Fruit fly (Drosophila melanogaster) whole organism, embryonic: Measurements from ENCODE around the gene rtv.

Experiments used
- Awh ChIP-seq: fragments of 200-800 bp; sonication (Bioruptor generic); IDR thresholded peaks from 2 replicates; pipeline ENCODE4, ENCODE4 v1.3.6; 2022; ENCODE audit warnings: missing biosample characterization, missing genetic modification characterization
- CG10565 ChIP-seq: fragments of 200-800 bp; sonication (Bioruptor generic); optimal IDR thresholded peaks from 3 replicates; lab custom pipeline; 2016; ENCODE audit warnings: missing biosample characterization, mild to moderate bottlenecking, missing genetic modification characterization
- CG10979 ChIP-seq: fragments of 200-800 bp; sonication (Bioruptor generic); optimal IDR thresholded peaks from 2 replicates; lab custom pipeline; 2018; ENCODE audit warnings: missing biosample characterization, mild to moderate bottlenecking, missing genetic modification characterization, moderate library complexity
- CG11695 ChIP-seq: fragments of 200-800 bp; sonication (Bioruptor generic); IDR thresholded peaks from 3 replicates; pipeline ENCODE4 v1.3.6; 2022; ENCODE audit warnings: missing biosample characterization, missing genetic modification characterization
- CG12071 ChIP-seq: fragments of 200-800 bp; sonication (Bioruptor generic); optimal IDR thresholded peaks from 3 replicates; lab custom pipeline; 2018; ENCODE audit warnings: missing biosample characterization, mild to moderate bottlenecking, missing genetic modification characterization
- CG12659 ChIP-seq: fragments of 200-800 bp; sonication (Bioruptor generic); optimal IDR thresholded peaks from 3 replicates; lab custom pipeline; 2017; ENCODE audit warnings: mild to moderate bottlenecking, missing biosample characterization, missing genetic modification reagents, missing genetic modification characterization
- CG14667 ChIP-seq: fragments of 200-800 bp; sonication (Bioruptor generic); IDR thresholded peaks from 2 replicates; pipeline ENCODE4 v1.3.6; 2022; ENCODE audit warnings: missing biosample characterization, missing genetic modification characterization
- CG14710 ChIP-seq: fragments of 200-800 bp; sonication (Bioruptor generic); optimal IDR thresholded peaks from 3 replicates; lab custom pipeline; 2019; ENCODE audit warnings: missing biosample characterization, mild to moderate bottlenecking, missing genetic modification characterization, moderate library complexity
- CG15269 ChIP-seq: fragments of 200-800 bp; sonication (Bioruptor generic); optimal IDR thresholded peaks from 2 replicates; lab custom pipeline; 2018; ENCODE audit warnings: missing biosample characterization, mild to moderate bottlenecking, missing genetic modification characterization, moderate library complexity
- CG17328 ChIP-seq: fragments of 200-800 bp; sonication (Bioruptor generic); IDR thresholded peaks from 2 replicates; pipeline ENCODE4 v1.3.6; 2022; ENCODE audit warnings: missing biosample characterization, missing genetic modification characterization
- CG17612 ChIP-seq: fragments of 200-800 bp; sonication (Bioruptor generic); IDR thresholded peaks from 2 replicates; pipeline ENCODE4 v1.3.6; 2022; ENCODE audit warnings: missing biosample characterization, missing genetic modification characterization
- CG18262 ChIP-seq: fragments of 200-800 bp; optimal IDR thresholded peaks from 3 replicates; lab custom pipeline; 2019; ENCODE audit warnings: missing biosample characterization, mild to moderate bottlenecking, missing genetic modification characterization, moderate library complexity
- CG18599 ChIP-seq: fragments of 200-800 bp; sonication (Bioruptor generic); optimal IDR thresholded peaks from 3 replicates; lab custom pipeline; 2017; ENCODE audit warnings: missing biosample characterization, missing genetic modification characterization, mild to moderate bottlenecking, moderate library complexity, missing genetic modification reagents
- CG2889 ChIP-seq: fragments of 200-800 bp; sonication (Bioruptor generic); IDR thresholded peaks from 3 replicates; pipeline ENCODE4 v1.3.6; 2022; ENCODE audit warnings: missing biosample characterization, missing genetic modification characterization
- CG31441 ChIP-seq: fragments of 200-800 bp; sonication (Bioruptor generic); IDR thresholded peaks from 2 replicates; pipeline ENCODE4 v1.3.6; 2022; ENCODE audit warnings: missing biosample characterization, missing genetic modification characterization
- CG3281 ChIP-seq: fragments of 200-800 bp; sonication (Bioruptor generic); optimal IDR thresholded peaks from 3 replicates; lab custom pipeline; 2017; ENCODE audit warnings: missing biosample characterization, mild to moderate bottlenecking, missing genetic modification characterization
- CG3407 ChIP-seq: fragments of 200-800 bp; sonication (Bioruptor generic); optimal IDR thresholded peaks from 2 replicates; lab custom pipeline; 2018; ENCODE audit warnings: missing biosample characterization, mild to moderate bottlenecking, missing genetic modification characterization
- CG34422 ChIP-seq: fragments of 200-800 bp; sonication (Bioruptor generic); IDR thresholded peaks from 3 replicates; pipeline ENCODE4 v1.3.6; 2022; ENCODE audit warnings: missing biosample characterization, missing genetic modification characterization
- CG4328 ChIP-seq: fragments of 200-800 bp; sonication (Bioruptor generic); optimal IDR thresholded peaks from 3 replicates; lab custom pipeline; 2017; ENCODE audit warnings: missing biosample characterization, missing genetic modification reagents, missing genetic modification characterization
- CG8388 ChIP-seq: fragments of 200-800 bp; sonication (Bioruptor generic); optimal IDR thresholded peaks from 2 replicates; lab custom pipeline; 2019; ENCODE audit warnings: missing biosample characterization, mild to moderate bottlenecking, missing genetic modification characterization, moderate library complexity
- CkIIα-i1 ChIP-seq: fragments of 200-800 bp; sonication (Bioruptor generic); IDR thresholded peaks from 2 replicates; pipeline ENCODE4 v1.3.6; 2022; ENCODE audit warnings: missing biosample characterization, missing genetic modification characterization
- Dip3 ChIP-seq: fragments of 200-800 bp; sonication (Bioruptor generic); optimal IDR thresholded peaks from 3 replicates; lab custom pipeline; 2016; ENCODE audit warnings: missing biosample characterization, missing genetic modification characterization
- E2f1 ChIP-seq: fragments of 200-800 bp; sonication (Bioruptor generic); IDR thresholded peaks from 2 replicates; pipeline ENCODE4 v1.3.6; 2022; ENCODE audit warnings: missing biosample characterization, missing genetic modification characterization
- Elba2 ChIP-seq: fragments of 200-800 bp; sonication (Bioruptor generic); optimal IDR thresholded peaks from 3 replicates; lab custom pipeline; 2016; ENCODE audit warnings: missing biosample characterization, missing genetic modification characterization
- HLH54F ChIP-seq: fragments of 200-800 bp; sonication (Bioruptor generic); optimal IDR thresholded peaks from 3 replicates; lab custom pipeline; 2016; ENCODE audit warnings: missing biosample characterization, missing genetic modification characterization
- HLHmδ ChIP-seq: fragments of 200-800 bp; sonication (Bioruptor generic); optimal IDR thresholded peaks from 2 replicates; lab custom pipeline; 2018; ENCODE audit warnings: missing biosample characterization, mild to moderate bottlenecking, missing genetic modification characterization, moderate library complexity
- HmgZ ChIP-seq: fragments of 200-800 bp; sonication (Bioruptor generic); optimal IDR thresholded peaks from 2 replicates; lab custom pipeline; 2018; ENCODE audit warnings: missing biosample characterization, mild to moderate bottlenecking, missing genetic modification characterization
- Hr39 ChIP-seq: fragments of >200 bp; optimal IDR thresholded peaks from 2 replicates; lab custom pipeline; 2017
- Hr51 ChIP-seq, 2 experiments: fragments of 200-800 bp; sonication (Bioruptor generic); optimal IDR thresholded peaks; 2 replicates in 1 of 2; 3 replicates in 1 of 2; lab custom pipeline; 2016 to 2018; ENCODE audit warnings: missing biosample characterization in 2 of 2, missing genetic modification characterization in 2 of 2, mild to moderate bottlenecking in 1 of 2, moderate library complexity in 1 of 2
- Hsf ChIP-seq: fragments of 200-800 bp; sonication (Bioruptor generic); optimal IDR thresholded peaks from 3 replicates; lab custom pipeline; 2016; ENCODE audit warnings: missing biosample characterization, missing genetic modification characterization
- Lim3 ChIP-seq: fragments of 200-800 bp; sonication (Bioruptor generic); IDR thresholded peaks from 2 replicates; pipeline ENCODE4 v1.3.6; 2022; ENCODE audit warnings: missing biosample characterization, missing genetic modification characterization
- MTF-1 ChIP-seq: fragments of 200-800 bp; sonication (Bioruptor generic); optimal IDR thresholded peaks from 2 replicates; lab custom pipeline; 2018; ENCODE audit warnings: missing biosample characterization, mild to moderate bottlenecking, missing genetic modification characterization, borderline replicate concordance
- Mes4 ChIP-seq: fragments of 200-800 bp; sonication (Bioruptor generic); optimal IDR thresholded peaks from 2 replicates; lab custom pipeline; 2016; ENCODE audit warnings: missing biosample characterization, missing genetic modification characterization
- Opbp ChIP-seq: fragments of 200-800 bp; sonication (Bioruptor generic); IDR thresholded peaks from 3 replicates; pipeline ENCODE4 v1.3.6; 2022; ENCODE audit warnings: missing biosample characterization, missing genetic modification characterization; ENCODE audit not compliant: partially characterized antibody
- Ptx1 ChIP-seq: fragments of 200-800 bp; sonication (Bioruptor generic); IDR thresholded peaks from 2 replicates; pipeline ENCODE4 v1.3.6; 2022; ENCODE audit warnings: missing biosample characterization, missing genetic modification characterization
- Scr ChIP-seq: fragments of 200-800 bp; sonication (Bioruptor generic); IDR thresholded peaks from 2 replicates; pipeline ENCODE4 v1.3.6; 2022; ENCODE audit warnings: missing biosample characterization, missing genetic modification characterization; ENCODE audit not compliant: partially characterized antibody
- Ssrp ChIP-seq: fragments of 200-800 bp; sonication (Bioruptor generic); optimal IDR thresholded peaks from 2 replicates; lab custom pipeline; 2018; ENCODE audit warnings: missing biosample characterization, mild to moderate bottlenecking, missing genetic modification characterization, moderate library complexity
- Stat92E ChIP-seq, 3 experiments: fragments of >200 bp in 2 of 3; fragments of 200-800 bp in 1 of 3; sonication (Bioruptor generic) in 1 of 3; optimal IDR thresholded peaks; 2 replicates each; lab custom pipeline; 2017 to 2019; ENCODE audit warnings: missing biosample characterization in 3 of 3, missing genetic modification characterization in 3 of 3, mild to moderate bottlenecking in 1 of 3, moderate library complexity in 1 of 3
- Tbp ChIP-seq: fragments of >200 bp; optimal IDR thresholded peaks from 2 replicates; lab custom pipeline; 2018; ENCODE audit warnings: missing biosample characterization, missing genetic modification characterization
- abd-A ChIP-seq: fragments of 200-800 bp; sonication (Bioruptor generic); optimal IDR thresholded peaks from 3 replicates; lab custom pipeline; 2019; ENCODE audit warnings: missing biosample characterization, mild to moderate bottlenecking, missing genetic modification characterization, moderate library complexity
- chinmo ChIP-seq: fragments of 200-800 bp; sonication (Bioruptor generic); IDR thresholded peaks from 4 replicates; pipeline ENCODE4 v1.3.6; 2022; ENCODE audit warnings: missing biosample characterization, missing genetic modification characterization; ENCODE audit not compliant: partially characterized antibody
- danr ChIP-seq: fragments of 200-800 bp; sonication (Bioruptor generic); IDR thresholded peaks from 2 replicates; pipeline ENCODE4 v1.3.6; 2022; ENCODE audit warnings: missing biosample characterization, missing genetic modification characterization
- dati ChIP-seq: fragments of 200-800 bp; sonication (Bioruptor generic); IDR thresholded peaks from 2 replicates; pipeline ENCODE4 v1.3.6; 2022; ENCODE audit warnings: missing biosample characterization, missing genetic modification characterization
- fd102C ChIP-seq: fragments of 200-800 bp; sonication (Bioruptor generic); optimal IDR thresholded peaks from 2 replicates; lab custom pipeline; 2018; ENCODE audit warnings: missing biosample characterization, mild to moderate bottlenecking, missing genetic modification characterization, moderate library complexity
- grn ChIP-seq: fragments of 200-800 bp; sonication (Bioruptor generic); optimal IDR thresholded peaks from 3 replicates; lab custom pipeline; 2017; ENCODE audit warnings: missing biosample characterization, missing genetic modification characterization
- hb ChIP-seq: fragments of 200-800 bp; sonication (Bioruptor generic); IDR thresholded peaks from 3 replicates; pipeline ENCODE4 v1.3.6; 2022; ENCODE audit warnings: missing biosample characterization, missing genetic modification characterization; ENCODE audit not compliant: partially characterized antibody
- jigr1 ChIP-seq: fragments of 200-800 bp; sonication (Bioruptor generic); IDR thresholded peaks from 3 replicates; pipeline ENCODE4 v1.3.6; 2022; ENCODE audit warnings: missing biosample characterization, missing genetic modification characterization
- lbe ChIP-seq: fragments of 200-800 bp; sonication (Bioruptor generic); optimal IDR thresholded peaks from 2 replicates; lab custom pipeline; 2016; ENCODE audit warnings: missing biosample characterization, mild to moderate bottlenecking, missing genetic modification characterization
- mam ChIP-seq: fragments of 200-800 bp; sonication (Bioruptor generic); optimal IDR thresholded peaks from 3 replicates; lab custom pipeline; 2016; ENCODE audit warnings: missing biosample characterization, missing genetic modification characterization
- tin ChIP-seq: fragments of 200-800 bp; sonication (Bioruptor generic); optimal IDR thresholded peaks from 3 replicates; lab custom pipeline; 2016; ENCODE audit warnings: missing biosample characterization, missing genetic modification characterization

Gene rtv

DNA sequence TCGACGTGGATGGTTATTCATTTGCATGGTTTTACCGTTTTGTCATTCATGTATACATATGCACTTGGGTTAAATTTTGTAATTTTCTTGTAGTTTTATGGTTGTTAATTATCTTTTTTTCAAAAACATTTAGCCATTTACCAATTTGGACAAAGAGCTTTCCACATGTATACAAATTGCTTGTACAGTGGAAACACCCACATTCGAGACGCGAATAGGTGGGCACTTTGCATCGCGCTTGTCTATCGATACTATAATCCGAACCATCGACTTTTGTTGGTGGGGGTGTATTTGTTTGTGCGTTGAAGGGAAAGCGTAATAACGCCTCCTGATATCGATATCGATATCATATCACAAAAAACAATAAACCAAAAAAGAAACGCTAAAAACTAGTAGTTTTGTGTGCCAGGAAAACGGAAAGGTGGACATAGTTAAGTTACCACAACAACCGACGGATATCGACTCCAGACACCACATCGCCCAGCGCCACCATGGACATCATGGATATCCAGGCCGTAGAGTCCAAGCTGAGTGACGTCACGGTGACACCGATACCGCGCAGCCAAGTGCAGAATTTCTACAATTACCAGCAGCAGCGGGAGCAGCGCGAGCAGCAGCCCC lies 16.1 kb downstream of the rtv start, which contains the start of gene CDK2AP1 (continued):
- TF ChIP-seq CG18262 (tag; lab: Kevin White, UChicago) (peak; percentile 9), CG18599 (GFP tag; lab: Kevin White, UChicago) (no peak), Dip3 (GFP tag; lab: Kevin White, UChicago) (no peak), Scr (GFP tag; lab: Robert Waterston, UW) (peak; percentile 69), CG4328 (GFP tag; lab: Kevin White, UChicago) (no peak), Hr39 (lab: Kevin White, UChicago) (no peak), MTF-1 (GFP tag; lab: Kevin White, UChicago) (no peak), CG31441 (GFP tag; lab: Robert Waterston, UW) (no peak), CG17328 (GFP tag; lab: Robert Waterston, UW) (peak; percentile 39; the same call in 1 of the 2 replicates), abd-A (tag; lab: Kevin White, UChicago) (no peak), Mes4 (GFP tag; lab: Kevin White, UChicago) (no peak), Tbp (no peak), HLH54F (GFP tag; lab: Kevin White, UChicago) (peak; percentile 42), CG34422 (GFP tag; lab: Robert Waterston, UW) (no peak), CG12659 (GFP tag; lab: Kevin White, UChicago) (peak; percentile 50), CG15269 (tag; lab: Kevin White, UChicago) (peak; percentile 24), lbe (GFP tag; lab: Kevin White, UChicago) (no peak), CG2889 (GFP tag; lab: Robert Waterston, UW) (no peak), CG17612 (GFP tag; lab: Robert Waterston, UW) (no peak), chinmo (GFP tag; lab: Robert Waterston, UW) (peak; percentile 57; the same call in 1 of the 4 replicates), tin (GFP tag; lab: Kevin White, UChicago) (peak; percentile 27), CG12071 (GFP tag; lab: Kevin White, UChicago) (no peak), E2f1 (GFP tag; lab: Robert Waterston, UW) (no peak), Hsf (peak; percentile 35), mam (GFP tag; lab: Kevin White, UChicago) (peak; percentile 60), Lim3 (GFP tag; lab: Robert Waterston, UW) (no peak), Stat92E (GFP tag; optimal IDR thresholded peaks at IDR 0.05; lab: Kevin White, UChicago) (no peak), CG3281 (GFP tag; lab: Kevin White, UChicago) (no peak), CG10979 (tag; lab: Kevin White, UChicago) (no peak), Awh (GFP tag; lab: Robert Waterston, UW) (no peak), HLHmδ (GFP tag; lab: Kevin White, UChicago) (no peak), CG14667 (GFP tag; lab: Robert Waterston, UW) (no peak), danr (GFP tag; lab: Robert Waterston, UW) (no peak), Ssrp (tag; lab: Kevin White, UChicago) (no peak), CG10565 (GFP tag; lab: Kevin White, UChicago) (no peak), CG11695 (GFP tag; lab: Robert Waterston, UW) (no peak), jigr1 (GFP tag; lab: Robert Waterston, UW) (no peak), dati (GFP tag; lab: Robert Waterston, UW) (no peak), CG14710 (tag; lab: Kevin White, UChicago) (peak; percentile 66), CkIIα-i1 (no peak), fd102C (no peak), grn (GFP tag; lab: Kevin White, UChicago) (no peak), HmgZ (tag; lab: Kevin White, UChicago) (peak; percentile 39), Ptx1 (peak; percentile 32), CG8388 (GFP tag; lab: Kevin White, UChicago) (no peak), Opbp (GFP tag; lab: Robert Waterston, UW) (peak; percentile 74), CG3407 (GFP tag; lab: Kevin White, UChicago) (no peak), Hr51 (GFP tag; optimal IDR thresholded peaks at IDR 0.05; lab: Kevin White, UChicago) (no peak), Elba2 (GFP tag; lab: Kevin White, UChicago) (no peak), hb (GFP tag; lab: Robert Waterston, UW) (peak; percentile 84)
